Worm (Caenorhabditis elegans): Measurements from ENCODE around the gene pyr-1.

The pyr-1 gene

ce11 chrII:8675369-8675768, 24.5 kb downstream of the pyr-1 start:
- TF ChIP-seq pes-1 (GFP tag; IDR thresholded peaks at IDR 0.05) (no peak), aly-1 (tag; optimal IDR thresholded peaks at IDR 0.05) (no peak), F13C5.2 (tag; optimal IDR thresholded peaks at IDR 0.05) (no peak), hmbx-1 (tag; optimal IDR thresholded peaks at IDR 0.05) (no peak), scrt-1 (GFP tag; IDR thresholded peaks at IDR 0.05) (no peak), tbx-37 (GFP tag; conservative IDR thresholded peaks at IDR 0.05) (no peak), ets-7 (tag; optimal IDR thresholded peaks at IDR 0.05) (no peak), ama-1 (optimal IDR thresholded peaks at IDR 0.05) (no peak), hnd-1 (tag; optimal IDR thresholded peaks at IDR 0.05) (no peak), ceh-36 (tag; optimal IDR thresholded peaks at IDR 0.05) (no peak), flt-1 (GFP tag; IDR thresholded peaks at IDR 0.05) (no peak), tra-4 (tag; optimal IDR thresholded peaks at IDR 0.05) (no peak), tbx-11 (GFP tag; IDR thresholded peaks at IDR 0.05) (no peak)

DNA sequence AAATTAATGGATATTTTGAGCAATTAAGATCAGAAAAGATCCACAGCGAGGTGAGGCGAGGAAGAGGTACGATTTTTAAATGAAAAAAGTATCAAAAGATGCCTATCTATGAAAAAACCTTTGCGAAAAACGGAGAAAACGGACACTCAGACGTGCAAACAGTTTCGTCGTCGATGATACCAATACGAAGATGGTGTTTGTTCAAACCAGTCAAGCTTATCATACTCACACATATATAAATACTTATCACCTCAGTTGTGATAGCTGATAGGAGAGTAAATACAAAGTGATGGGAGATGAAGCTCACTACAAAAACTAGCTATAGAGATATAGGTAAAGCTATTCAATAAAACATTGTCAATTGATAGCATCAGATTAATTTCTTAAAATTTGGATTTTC, 28.9 kb downstream of the pyr-1 start:
- TF ChIP-seq tbx-11 (GFP tag; IDR thresholded peaks at IDR 0.05) (no peak), hmbx-1 (tag; optimal IDR thresholded peaks at IDR 0.05) (no peak), ceh-13 (GFP tag; optimal IDR thresholded peaks at IDR 0.05) (no peak), ets-7 (tag; optimal IDR thresholded peaks at IDR 0.05) (no peak), hmg-4 (GFP tag; optimal IDR thresholded peaks at IDR 0.05) (no peak), sea-1 (GFP tag; conservative IDR thresholded peaks at IDR 0.05) (no peak), flt-1 (GFP tag; IDR thresholded peaks at IDR 0.05) (no peak), hnd-1 (tag; optimal IDR thresholded peaks at IDR 0.05) (no peak), pes-1 (GFP tag; IDR thresholded peaks at IDR 0.05) (no peak), F13C5.2 (tag; optimal IDR thresholded peaks at IDR 0.05) (no peak), ceh-36 (tag; optimal IDR thresholded peaks at IDR 0.05) (no peak), tbx-37 (GFP tag; conservative IDR thresholded peaks at IDR 0.05) (no peak), B0310.2 (tag; optimal IDR thresholded peaks at IDR 0.05) (no peak), aly-1 (tag; optimal IDR thresholded peaks at IDR 0.05) (no peak), tra-4 (tag; optimal IDR thresholded peaks at IDR 0.05) (no peak)

ce11 chrII:8683933-8684332, 33.0 kb downstream of the pyr-1 start:
- TF ChIP-seq pes-1 (GFP tag; IDR thresholded peaks at IDR 0.05): no peak
- TF ChIP-seq scrt-1 (GFP tag; IDR thresholded peaks at IDR 0.05): no peak
- TF ChIP-seq tra-4 (tag; optimal IDR thresholded peaks at IDR 0.05): no peak
- 0 out of 2 replicates have a peak, but pooled peaks have one; percentile 22 for TF ChIP-seq flt-1 (GFP tag; IDR thresholded peaks at IDR 0.05)
- TF ChIP-seq hmbx-1 (tag; optimal IDR thresholded peaks at IDR 0.05): no peak
- TF ChIP-seq B0310.2 (tag; optimal IDR thresholded peaks at IDR 0.05): no peak

- TF ChIP-seq hmbx-1 (tag; optimal IDR thresholded peaks at IDR 0.05) (no peak), hmg-4 (GFP tag; optimal IDR thresholded peaks at IDR 0.05) (no peak), ama-1 (optimal IDR thresholded peaks at IDR 0.05) (no peak), sea-1 (GFP tag; conservative IDR thresholded peaks at IDR 0.05) (no peak), scrt-1 (GFP tag; IDR thresholded peaks at IDR 0.05) (no peak), tra-4 (tag; optimal IDR thresholded peaks at IDR 0.05) (no peak), tbx-37 (GFP tag; conservative IDR thresholded peaks at IDR 0.05) (no peak), ceh-36 (tag; optimal IDR thresholded peaks at IDR 0.05) (no peak), pes-1 (GFP tag; IDR thresholded peaks at IDR 0.05) (no peak), hnd-1 (tag; optimal IDR thresholded peaks at IDR 0.05) (no peak), tbx-11 (GFP tag; IDR thresholded peaks at IDR 0.05) (no peak), B0310.2 (tag; optimal IDR thresholded peaks at IDR 0.05) (no peak), aly-1 (tag; optimal IDR thresholded peaks at IDR 0.05) (no peak), flt-1 (GFP tag; IDR thresholded peaks at IDR 0.05) (no peak), ceh-13 (GFP tag; optimal IDR thresholded peaks at IDR 0.05) (no peak), F13C5.2 (tag; optimal IDR thresholded peaks at IDR 0.05) (no peak)
These were observed 33.9 kb downstream of the pyr-1 start, which contains the start of gene hgap-2 for ce11 chrII:8684824-8685223. Gene hgap-2 (minus strand): TSS chrII:8684924.

- TF ChIP-seq tra-4 (tag; optimal IDR thresholded peaks at IDR 0.05) (no peak), tbx-11 (GFP tag; IDR thresholded peaks at IDR 0.05) (no peak), B0310.2 (tag; optimal IDR thresholded peaks at IDR 0.05) (no peak), aly-1 (tag; optimal IDR thresholded peaks at IDR 0.05) (no peak), ama-1 (optimal IDR thresholded peaks at IDR 0.05) (no peak), hnd-1 (tag; optimal IDR thresholded peaks at IDR 0.05) (no peak)
These were observed 34.7 kb downstream of the pyr-1 start, which contains the start of gene C34C6.9 for ce11 chrII:8685623-8686022. Gene C34C6.9 (plus strand): TSS chrII:8685923.

- TF ChIP-seq sea-1 (GFP tag; conservative IDR thresholded peaks at IDR 0.05): no peak
- no peak for TF ChIP-seq hmg-4 (GFP tag; optimal IDR thresholded peaks at IDR 0.05)
- TF ChIP-seq hnd-1 (tag; optimal IDR thresholded peaks at IDR 0.05): no peak
These were observed 40.5 kb downstream of the pyr-1 start, which contains the start of gene C34C6.3 for ce11 chrII:8691344-8691960. Gene C34C6.3 (plus strand): TSS chrII:8691910.

ce11 chrII:8695783-8696182, 44.9 kb downstream of the pyr-1 start, which contains the start of gene C34C6.10:
Gene C34C6.10 (minus strand): TSS chrII:8695883.
- TF ChIP-seq ceh-36 (tag; optimal IDR thresholded peaks at IDR 0.05) (no peak), F13C5.2 (tag; optimal IDR thresholded peaks at IDR 0.05) (no peak), B0310.2 (tag; optimal IDR thresholded peaks at IDR 0.05) (no peak), hmg-4 (GFP tag; optimal IDR thresholded peaks at IDR 0.05) (no peak), tbx-11 (GFP tag; IDR thresholded peaks at IDR 0.05) (no peak), aly-1 (tag; optimal IDR thresholded peaks at IDR 0.05) (no peak), ets-7 (tag; optimal IDR thresholded peaks at IDR 0.05) (no peak), hnd-1 (tag; optimal IDR thresholded peaks at IDR 0.05) (no peak), ceh-13 (GFP tag; optimal IDR thresholded peaks at IDR 0.05) (no peak), sea-1 (GFP tag; conservative IDR thresholded peaks at IDR 0.05) (no peak), ama-1 (optimal IDR thresholded peaks at IDR 0.05) (no peak), flt-1 (GFP tag; IDR thresholded peaks at IDR 0.05) (no peak), scrt-1 (GFP tag; IDR thresholded peaks at IDR 0.05) (no peak), pes-1 (GFP tag; IDR thresholded peaks at IDR 0.05) (no peak)

DNA sequence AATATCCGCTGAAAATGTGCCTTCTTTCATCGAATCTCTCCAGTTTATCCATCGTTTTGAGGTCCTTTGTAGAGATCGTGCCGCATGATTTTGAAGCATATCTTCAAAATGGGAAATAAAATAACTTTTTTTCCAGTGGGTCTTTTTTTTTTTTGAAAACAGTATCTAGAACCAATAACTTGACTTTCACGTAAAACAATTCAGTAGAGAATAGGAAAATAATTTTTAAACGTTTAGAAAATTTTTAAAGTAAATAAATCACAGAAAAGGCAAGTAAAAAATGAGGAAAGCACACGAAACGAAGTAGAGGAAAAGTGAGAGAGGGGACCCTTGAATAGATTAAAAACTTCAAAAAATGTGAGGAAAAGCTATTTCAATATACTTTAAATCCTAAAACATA, 47.9 kb downstream of the pyr-1 start, which contains the start of gene chdh-1:
Gene chdh-1 (minus strand): TSS at position 101 of the 400 bp plus-strand sequence.
- TF ChIP-seq ama-1 (optimal IDR thresholded peaks at IDR 0.05): no peak
- no peak for TF ChIP-seq tbx-11 (GFP tag; IDR thresholded peaks at IDR 0.05)
- no peak for TF ChIP-seq sea-1 (GFP tag; conservative IDR thresholded peaks at IDR 0.05)
- no peak for TF ChIP-seq tbx-37 (GFP tag; conservative IDR thresholded peaks at IDR 0.05)

All from whole organism, early embryonic.